Worm (Caenorhabditis elegans) whole organism, mixed stage, embryonic: ENCODE results near the gene F37H8.5.

Experiments
- M03D4.4 ChIP-seq: sonication (generic microtip); optimal IDR thresholded peaks from 2 replicates; lab custom pipeline; 2017; ENCODE audit warnings: mild to moderate bottlenecking, missing genetic modification characterization, missing compliant biosample characterization
- bed-3 ChIP-seq: fragments of 200-800 bp; sonication (Bioruptor generic); optimal IDR thresholded peaks from 3 replicates; lab custom pipeline; 2018; ENCODE audit warnings: mild to moderate bottlenecking, missing genetic modification characterization, moderate library complexity, missing compliant biosample characterization
- blmp-1 ChIP-seq: fragments of 150-350 bp; optimal IDR thresholded peaks from 2 replicates; lab custom pipeline; 2014; ENCODE audit warnings: missing biosample characterization, missing genetic modification characterization
- ceh-39 ChIP-seq: fragments of 150-350 bp; optimal IDR thresholded peaks from 2 replicates; lab custom pipeline; 2014; ENCODE audit warnings: missing biosample characterization, missing genetic modification characterization
- ces-1 ChIP-seq: fragments of 150-350 bp; optimal IDR thresholded peaks from 2 replicates; lab custom pipeline; 2014; ENCODE audit warnings: missing biosample characterization, missing genetic modification reagents, missing genetic modification characterization
- cnd-1 ChIP-seq: fragments of 200-800 bp; sonication (Bioruptor generic); optimal IDR thresholded peaks from 2 replicates; lab custom pipeline; 2018; ENCODE audit warnings: mild to moderate bottlenecking, missing genetic modification characterization, missing compliant biosample characterization
- elt-3 ChIP-seq: fragments of 150-350 bp; optimal IDR thresholded peaks from 2 replicates; lab custom pipeline; 2014; ENCODE audit warnings: missing biosample characterization, missing genetic modification characterization
- flh-1 ChIP-seq: fragments of 200-800 bp; sonication (Bioruptor generic); optimal IDR thresholded peaks from 2 replicates; lab custom pipeline; 2018; ENCODE audit warnings: mild to moderate bottlenecking, missing genetic modification characterization, moderate library complexity, missing compliant biosample characterization
- ham-2 ChIP-seq: fragments of 200-800 bp; sonication (Bioruptor generic); optimal IDR thresholded peaks from 2 replicates; lab custom pipeline; 2018; ENCODE audit warnings: mild to moderate bottlenecking, missing genetic modification characterization, missing compliant biosample characterization
- hlh-1 ChIP-seq: fragments of 150-350 bp; optimal IDR thresholded peaks from 2 replicates; lab custom pipeline; 2014; ENCODE audit warnings: missing biosample characterization, missing genetic modification reagents, missing genetic modification characterization
- lin-13 ChIP-seq: fragments of 150-350 bp; optimal IDR thresholded peaks from 2 replicates; lab custom pipeline; 2014; ENCODE audit warnings: missing biosample characterization, missing genetic modification characterization
- lsy-2 ChIP-seq: fragments of 150-350 bp; optimal IDR thresholded peaks from 2 replicates; lab custom pipeline; 2014; ENCODE audit warnings: missing biosample characterization, missing genetic modification characterization
- mab-5 ChIP-seq: fragments of 150-350 bp; optimal IDR thresholded peaks from 2 replicates; lab custom pipeline; 2014; ENCODE audit warnings: missing biosample characterization, missing genetic modification characterization
- mep-1 ChIP-seq: fragments of 150-350 bp; optimal IDR thresholded peaks from 2 replicates; lab custom pipeline; 2017; ENCODE audit warnings: missing biosample characterization, missing genetic modification reagents, missing genetic modification characterization, inconsistent platforms
- nhr-12 ChIP-seq: fragments of 150-350 bp; optimal IDR thresholded peaks from 2 replicates; lab custom pipeline; 2014; ENCODE audit warnings: missing biosample characterization, missing genetic modification characterization
- nhr-2 ChIP-seq: fragments of 150-350 bp; optimal IDR thresholded peaks from 2 replicates; lab custom pipeline; 2014; ENCODE audit warnings: missing biosample characterization, missing genetic modification characterization
- nhr-237 ChIP-seq: fragments of 150-350 bp; optimal IDR thresholded peaks from 2 replicates; lab custom pipeline; 2014; ENCODE audit warnings: missing biosample characterization, missing genetic modification characterization
- nhr-28 ChIP-seq: fragments of 150-350 bp; optimal IDR thresholded peaks from 2 replicates; lab custom pipeline; 2014; ENCODE audit warnings: missing biosample characterization, missing genetic modification characterization
- nhr-76 ChIP-seq: sonication (generic microtip); optimal IDR thresholded peaks from 2 replicates; lab custom pipeline; 2017; ENCODE audit warnings: missing biosample characterization, missing genetic modification characterization
- pha-4 ChIP-seq: fragments of 150-350 bp; optimal IDR thresholded peaks from 2 replicates; lab custom pipeline; 2018; ENCODE audit warnings: missing biosample characterization, missing genetic modification reagents, missing genetic modification characterization
- sem-2 ChIP-seq: fragments of 200-800 bp; sonication (Bioruptor generic); optimal IDR thresholded peaks from 2 replicates; lab custom pipeline; 2018; ENCODE audit warnings: mild to moderate bottlenecking, missing genetic modification characterization, missing compliant biosample characterization
- snpc-4 ChIP-seq: fragments of 150-350 bp; optimal IDR thresholded peaks from 2 replicates; lab custom pipeline; 2014; ENCODE audit warnings: missing biosample characterization, missing genetic modification characterization
- sptf-1 ChIP-seq: sonication (generic microtip); optimal IDR thresholded peaks from 2 replicates; lab custom pipeline; 2017; ENCODE audit warnings: mild to moderate bottlenecking, missing genetic modification characterization, moderate library complexity, missing compliant biosample characterization
- tbx-8 ChIP-seq: fragments of 200-800 bp; sonication (Bioruptor generic); optimal IDR thresholded peaks from 2 replicates; lab custom pipeline; 2018; ENCODE audit warnings: mild to moderate bottlenecking, missing genetic modification characterization, moderate library complexity, missing compliant biosample characterization
- unc-120 ChIP-seq: sonication (generic microtip); optimal IDR thresholded peaks from 2 replicates; lab custom pipeline; 2017; ENCODE audit warnings: missing genetic modification characterization, missing compliant biosample characterization; ENCODE audit not compliant: poor library complexity, severe bottlenecking
- unc-62 ChIP-seq: fragments of 150-350 bp; optimal IDR thresholded peaks from 2 replicates; lab custom pipeline; 2014; ENCODE audit warnings: missing biosample characterization, missing genetic modification reagents, missing genetic modification characterization
- zip-8 ChIP-seq: fragments of 150-350 bp; optimal IDR thresholded peaks from 2 replicates; lab custom pipeline; 2014; ENCODE audit warnings: missing biosample characterization, missing genetic modification characterization
- ztf-11 ChIP-seq: fragments of 150-350 bp; optimal IDR thresholded peaks from 2 replicates; lab custom pipeline; 2014; ENCODE audit warnings: missing biosample characterization, missing genetic modification characterization

Gene F37H8.5

DNA sequence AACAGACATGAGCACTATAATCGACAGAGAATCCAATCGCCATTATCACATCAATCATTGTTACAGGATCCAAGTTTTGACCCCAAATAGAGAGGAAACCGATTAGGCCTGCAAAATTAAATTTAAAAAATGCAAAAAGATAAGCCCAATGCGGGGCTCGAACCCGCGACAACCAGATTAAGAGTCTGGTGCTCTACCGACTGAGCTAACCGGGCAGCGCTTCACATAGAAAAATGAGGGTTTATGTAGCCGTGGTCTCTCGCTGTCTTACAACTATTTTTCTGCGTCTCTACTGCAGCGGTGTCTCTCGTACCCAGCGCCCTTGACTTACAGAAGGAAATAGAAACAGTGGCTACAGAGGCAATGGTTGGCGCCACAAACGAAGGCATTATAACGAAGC, 30.3 kb upstream of the F37H8.5 start (continued):
- no peak for TF ChIP-seq pha-4
- no peak for TF ChIP-seq nhr-76
- no peak for TF ChIP-seq elt-3 (tag; lab: Kevin White, UChicago)
- no peak for TF ChIP-seq nhr-28

DNA sequence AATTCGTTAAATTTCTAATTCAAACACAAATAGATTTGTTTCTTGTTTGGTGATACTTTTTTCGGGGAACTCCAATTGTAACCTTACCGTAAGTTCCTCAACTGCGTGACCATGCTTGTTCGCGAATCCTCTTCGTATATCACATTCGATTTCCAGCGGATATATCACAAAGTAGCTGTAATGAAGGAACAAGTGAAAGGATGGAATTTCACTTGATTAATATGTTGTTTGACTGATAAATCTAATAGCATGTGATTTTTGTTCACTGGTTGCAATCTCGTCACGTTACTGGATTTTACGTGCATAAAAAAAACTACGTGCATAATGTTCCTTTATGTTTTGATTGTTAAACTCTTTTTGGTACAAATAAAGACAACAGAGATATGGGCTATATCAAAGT, 26.3 kb upstream of the F37H8.5 start:
- TF ChIP-seq sptf-1 (tag; lab: Kevin White, UChicago) = no peak
- TF ChIP-seq lin-13 (tag; lab: Kevin White, UChicago) = no peak
- TF ChIP-seq snpc-4 (tag; lab: Kevin White, UChicago) = no peak
- TF ChIP-seq blmp-1 (tag; lab: Kevin White, UChicago) = no peak
- no peak for TF ChIP-seq ces-1 (GFP tag; lab: Kevin White, UChicago)
- no peak for TF ChIP-seq bed-3 (GFP tag; lab: Kevin White, UChicago)
- no peak for TF ChIP-seq hlh-1 (tag; lab: Kevin White, UChicago)
- TF ChIP-seq lsy-2 (tag; lab: Kevin White, UChicago) = no peak

DNA sequence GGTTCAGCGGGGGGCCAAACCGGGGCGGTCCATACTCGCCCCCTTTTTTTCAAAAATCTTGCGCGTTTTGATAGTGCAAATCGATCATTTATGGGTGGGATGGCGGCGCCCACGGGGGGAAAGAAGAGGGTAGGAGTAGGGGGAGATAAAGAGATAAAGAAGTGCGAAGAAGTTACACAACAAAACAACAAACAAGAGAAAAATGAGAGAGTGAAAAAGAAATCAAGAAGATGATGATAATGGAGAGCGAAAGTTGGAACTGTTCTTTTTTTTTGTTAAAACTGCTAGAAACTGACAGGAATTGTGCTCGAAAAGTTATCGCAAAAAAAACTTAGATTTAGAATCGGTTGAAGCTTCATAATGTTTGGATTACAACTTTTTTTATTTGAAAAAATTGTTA, 25.6 kb upstream of the F37H8.5 start, which contains the start of gene ptr-13:
ptr-13 (minus strand) TSS at position 92 of the 400 bp plus-strand sequence.
- TF ChIP-seq lsy-2 (tag; lab: Kevin White, UChicago) (no peak), M03D4.4 (no peak), nhr-76 (no peak), mab-5 (tag; lab: Kevin White, UChicago) (no peak), nhr-2 (tag; lab: Kevin White, UChicago) (no peak), ham-2 (GFP tag; lab: Kevin White, UChicago) (no peak), elt-3 (tag; lab: Kevin White, UChicago) (no peak), nhr-28 (no peak), bed-3 (GFP tag; lab: Kevin White, UChicago) (no peak), tbx-8 (GFP tag; lab: Kevin White, UChicago) (no peak), mep-1 (no peak), lin-13 (tag; lab: Kevin White, UChicago) (no peak)

DNA sequence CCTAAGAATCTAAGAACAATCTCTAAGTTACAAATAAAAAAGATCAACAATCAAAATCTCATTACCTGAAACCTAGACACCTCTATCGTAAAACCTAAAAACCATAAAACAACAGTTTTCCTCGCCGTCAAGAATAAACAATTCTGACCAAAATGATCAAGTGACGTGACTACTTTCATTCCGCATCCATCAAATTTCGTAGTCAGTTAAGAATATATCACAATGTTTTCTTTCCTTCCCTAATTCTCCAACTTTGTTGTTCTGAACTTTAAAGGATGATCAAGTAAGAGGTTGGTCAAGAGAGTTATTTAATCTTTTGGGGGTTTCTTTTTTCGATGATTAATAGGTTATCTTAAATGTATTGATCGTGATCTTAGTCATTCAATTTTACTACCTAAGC, 24.7 kb upstream of the F37H8.5 start:
- no peak for TF ChIP-seq nhr-2 (tag; lab: Kevin White, UChicago)
- no peak for TF ChIP-seq nhr-76
- TF ChIP-seq unc-62 (GFP tag; lab: Kevin White, UChicago) = no peak
- TF ChIP-seq blmp-1 (tag; lab: Kevin White, UChicago) = no peak
- no peak for TF ChIP-seq sem-2 (GFP tag; lab: Kevin White, UChicago)
- TF ChIP-seq ceh-39 (tag; lab: Kevin White, UChicago) = no peak
- no peak for TF ChIP-seq nhr-237 (tag; lab: Kevin White, UChicago)
- TF ChIP-seq zip-8 (tag; lab: Kevin White, UChicago) = no peak

DNA sequence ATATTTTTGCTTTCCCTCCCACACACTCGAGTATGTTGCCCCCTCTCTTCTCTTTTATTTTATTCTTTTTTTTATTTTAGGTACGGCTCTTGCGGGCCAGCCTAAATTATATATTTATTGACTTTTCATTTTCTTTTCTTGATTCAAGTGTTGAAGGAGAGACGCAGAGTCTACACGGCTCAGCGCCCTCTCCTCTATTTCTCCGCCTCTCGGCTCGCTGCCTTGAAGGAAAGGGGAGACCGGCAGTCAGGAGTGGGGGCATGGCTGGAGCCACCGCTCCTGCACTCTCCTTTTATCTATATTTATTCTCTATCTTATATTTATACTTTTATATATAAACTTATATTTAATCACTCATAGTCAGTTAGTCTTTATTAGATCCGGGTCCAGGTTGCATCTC, 21.6 kb upstream of the F37H8.5 start:
- TF ChIP-seq ces-1 (GFP tag; lab: Kevin White, UChicago) (peak; percentile 48), cnd-1 (tag; lab: Kevin White, UChicago) (no peak), M03D4.4 (no peak), sptf-1 (tag; lab: Kevin White, UChicago) (peak; percentile 10)

DNA sequence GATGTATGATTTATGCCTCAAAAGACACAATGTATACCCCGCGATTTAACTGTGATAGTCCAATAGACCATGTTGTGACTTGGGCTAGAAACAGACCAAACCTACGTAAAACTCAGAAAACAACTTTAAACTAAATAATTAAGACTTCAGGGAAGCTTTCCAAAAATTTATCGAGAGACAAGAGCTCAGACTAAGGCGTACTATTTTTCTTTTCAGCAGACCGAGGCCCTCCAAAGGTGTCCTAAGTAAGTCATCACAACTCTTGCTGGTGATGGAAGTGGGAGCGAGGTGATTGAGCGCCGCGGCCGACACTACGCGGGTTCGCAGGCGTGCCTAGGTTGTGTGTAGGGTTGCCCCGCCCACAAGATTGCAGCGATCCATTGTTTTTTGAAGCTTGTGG, 21.0 kb upstream of the F37H8.5 start:
- TF ChIP-seq bed-3 (GFP tag; lab: Kevin White, UChicago) (no peak), snpc-4 (tag; lab: Kevin White, UChicago) (no peak), nhr-12 (tag; lab: Kevin White, UChicago) (no peak), pha-4 (no peak), cnd-1 (tag; lab: Kevin White, UChicago) (no peak), nhr-28 (no peak), mab-5 (tag; lab: Kevin White, UChicago) (no peak), ztf-11 (tag; lab: Kevin White, UChicago) (no peak), ham-2 (GFP tag; lab: Kevin White, UChicago) (no peak), nhr-237 (tag; lab: Kevin White, UChicago) (no peak), sptf-1 (tag; lab: Kevin White, UChicago) (no peak)

DNA sequence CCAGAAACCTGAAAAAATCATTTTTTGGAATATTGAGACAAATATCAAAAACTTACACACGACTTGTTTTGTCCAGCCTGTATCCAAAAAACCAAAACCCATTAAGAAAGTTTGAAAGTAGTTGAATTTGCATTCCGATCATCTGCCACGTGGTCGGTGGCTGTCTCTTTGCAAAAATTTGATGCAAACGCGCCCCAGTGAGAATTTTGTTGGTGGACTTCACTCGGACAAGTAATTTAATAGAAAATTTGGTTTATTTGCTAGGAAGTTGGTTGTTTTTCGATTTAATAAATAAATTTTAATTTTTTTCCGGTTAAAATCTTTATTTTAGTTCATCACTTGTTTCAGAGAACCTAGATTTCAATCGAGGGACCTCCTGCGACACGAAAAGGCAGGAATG, 12.7 kb upstream of the F37H8.5 start:
- TF ChIP-seq unc-120 (no peak), flh-1 (GFP tag; lab: Kevin White, UChicago) (no peak), ceh-39 (tag; lab: Kevin White, UChicago) (no peak), unc-62 (GFP tag; lab: Kevin White, UChicago) (no peak)
